Worm (Caenorhabditis elegans): ENCODE results near the gene Y82E9BR.18.

The Y82E9BR.18 gene

ce11 chrIII:1483407-1483806 is at the start of gene Y82E9BR.18:
Gene Y82E9BR.18 (minus strand): TSS chrIII:1483507.
- TF ChIP-seq lsy-2 (tag; optimal IDR thresholded peaks at IDR 0.05), result no peak
- no peak for TF ChIP-seq nhr-2 (tag; optimal IDR thresholded peaks at IDR 0.05)
- TF ChIP-seq M03D4.4 (tag; optimal IDR thresholded peaks at IDR 0.05), result no peak
- TF ChIP-seq bed-3 (GFP tag; optimal IDR thresholded peaks at IDR 0.05), result no peak
- no peak for TF ChIP-seq unc-120 (tag; optimal IDR thresholded peaks at IDR 0.05; ENCODE audit: poor library complexity, severe bottlenecking)
- no peak for TF ChIP-seq nhr-12 (tag; optimal IDR thresholded peaks at IDR 0.05)
- no peak for TF ChIP-seq nhr-237 (tag; optimal IDR thresholded peaks at IDR 0.05)
- no peak for TF ChIP-seq flh-1 (GFP tag; optimal IDR thresholded peaks at IDR 0.05)
- TF ChIP-seq elt-3 (tag; optimal IDR thresholded peaks at IDR 0.05), result no peak
- TF ChIP-seq ham-2 (GFP tag; optimal IDR thresholded peaks at IDR 0.05), result no peak
- no peak for TF ChIP-seq blmp-1 (tag; optimal IDR thresholded peaks at IDR 0.05)
- no peak for TF ChIP-seq snpc-4 (tag; optimal IDR thresholded peaks at IDR 0.05)
- TF ChIP-seq mep-1 (tag; optimal IDR thresholded peaks at IDR 0.05), result no peak
- no peak for TF ChIP-seq ceh-43 (GFP tag; optimal IDR thresholded peaks at IDR 0.05)
- no peak for TF ChIP-seq mls-2 (tag; optimal IDR thresholded peaks at IDR 0.05)
- TF ChIP-seq ceh-83 (GFP tag; optimal IDR thresholded peaks at IDR 0.05), result no peak
- no peak for TF ChIP-seq ceh-39 (tag; optimal IDR thresholded peaks at IDR 0.05)
- TF ChIP-seq nhr-76 (tag; optimal IDR thresholded peaks at IDR 0.05), result no peak
- TF ChIP-seq zip-8 (tag; optimal IDR thresholded peaks at IDR 0.05), result no peak
- no peak for TF ChIP-seq tbx-8 (GFP tag; optimal IDR thresholded peaks at IDR 0.05)

ce11 chrIII:1532777-1533473 is 49.6 kb upstream of the Y82E9BR.18 start, which contains the start of gene snf-6:
Gene snf-6 (minus strand): TSS chrIII:1532827.
- peak; percentile 25 for TF ChIP-seq lin-13 (tag; optimal IDR thresholded peaks at IDR 0.05)
- TF ChIP-seq unc-62 (GFP tag; optimal IDR thresholded peaks at IDR 0.05), result no peak
- TF ChIP-seq sptf-1 (tag; optimal IDR thresholded peaks at IDR 0.05), result no peak
- TF ChIP-seq nhr-237 (tag; optimal IDR thresholded peaks at IDR 0.05), result no peak
- TF ChIP-seq cnd-1 (tag; optimal IDR thresholded peaks at IDR 0.05), result no peak
- TF ChIP-seq ceh-39 (tag; optimal IDR thresholded peaks at IDR 0.05), result no peak
- no peak for TF ChIP-seq pha-4 (tag; optimal IDR thresholded peaks at IDR 0.05)
- TF ChIP-seq ztf-11 (tag; optimal IDR thresholded peaks at IDR 0.05), result no peak
- no peak for TF ChIP-seq blmp-1 (tag; optimal IDR thresholded peaks at IDR 0.05)
- TF ChIP-seq unc-120 (tag; optimal IDR thresholded peaks at IDR 0.05; ENCODE audit: poor library complexity, severe bottlenecking), result peak; percentile 19
- TF ChIP-seq elt-1 (tag; optimal IDR thresholded peaks at IDR 0.05; ENCODE audit: borderline replicate concordance, insufficient read depth), result no peak
- TF ChIP-seq drap-1 (GFP tag; optimal IDR thresholded peaks at IDR 0.05), result no peak
- no peak for TF ChIP-seq nhr-2 (tag; optimal IDR thresholded peaks at IDR 0.05)
- peak; percentile 24 for TF ChIP-seq ces-1 (GFP tag; optimal IDR thresholded peaks at IDR 0.05)
- no peak for TF ChIP-seq nhr-76 (tag; optimal IDR thresholded peaks at IDR 0.05)
- no peak for TF ChIP-seq nhr-28 (tag; optimal IDR thresholded peaks at IDR 0.05)
- TF ChIP-seq tbx-8 (GFP tag; optimal IDR thresholded peaks at IDR 0.05), result no peak
- no peak for TF ChIP-seq elt-3 (tag; optimal IDR thresholded peaks at IDR 0.05)
- no peak for TF ChIP-seq ham-2 (GFP tag; optimal IDR thresholded peaks at IDR 0.05)
- TF ChIP-seq mep-1 (tag; optimal IDR thresholded peaks at IDR 0.05), result peak; percentile 46
- no peak for TF ChIP-seq bed-3 (GFP tag; optimal IDR thresholded peaks at IDR 0.05)
- no peak for TF ChIP-seq ceh-83 (GFP tag; optimal IDR thresholded peaks at IDR 0.05)
- TF ChIP-seq snpc-4 (tag; optimal IDR thresholded peaks at IDR 0.05), result no peak
- TF ChIP-seq zip-8 (tag; optimal IDR thresholded peaks at IDR 0.05), result no peak
- no peak for TF ChIP-seq ceh-43 (GFP tag; optimal IDR thresholded peaks at IDR 0.05)
- peak; percentile 45 for TF ChIP-seq lsy-2 (tag; optimal IDR thresholded peaks at IDR 0.05)
- TF ChIP-seq nhr-12 (tag; optimal IDR thresholded peaks at IDR 0.05), result no peak
- TF ChIP-seq sem-2 (GFP tag; optimal IDR thresholded peaks at IDR 0.05), result no peak

DNA sequence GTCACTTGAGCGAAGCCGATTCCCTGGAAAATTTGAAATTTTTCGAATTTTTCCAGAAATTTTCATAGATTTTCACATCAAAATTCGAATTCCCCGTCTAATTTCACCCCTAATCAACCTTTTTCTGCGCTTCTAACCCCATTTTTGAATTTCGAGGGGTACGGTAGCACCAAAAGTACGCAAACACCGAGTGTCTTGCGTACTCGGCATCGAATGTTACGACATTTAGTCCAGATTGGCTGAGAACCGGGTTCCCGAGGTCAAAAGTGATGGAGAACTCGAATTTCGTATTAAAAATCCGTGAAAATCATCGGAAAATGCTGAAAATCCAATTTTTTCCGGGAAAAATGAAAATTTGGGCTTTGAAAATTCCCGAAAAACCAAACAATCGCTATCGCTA is 45.1 kb upstream of the Y82E9BR.18 start:
- no peak for TF ChIP-seq ceh-39 (tag; optimal IDR thresholded peaks at IDR 0.05)
- TF ChIP-seq pha-4 (tag; optimal IDR thresholded peaks at IDR 0.05), result no peak
- TF ChIP-seq nhr-2 (tag; optimal IDR thresholded peaks at IDR 0.05), result no peak
- TF ChIP-seq ceh-83 (GFP tag; optimal IDR thresholded peaks at IDR 0.05), result no peak
- TF ChIP-seq mls-2 (tag; optimal IDR thresholded peaks at IDR 0.05), result no peak
- TF ChIP-seq lsy-2 (tag; optimal IDR thresholded peaks at IDR 0.05), result peak; percentile 6
- no peak for TF ChIP-seq nhr-28 (tag; optimal IDR thresholded peaks at IDR 0.05)
- TF ChIP-seq nhr-76 (tag; optimal IDR thresholded peaks at IDR 0.05), result no peak

DNA sequence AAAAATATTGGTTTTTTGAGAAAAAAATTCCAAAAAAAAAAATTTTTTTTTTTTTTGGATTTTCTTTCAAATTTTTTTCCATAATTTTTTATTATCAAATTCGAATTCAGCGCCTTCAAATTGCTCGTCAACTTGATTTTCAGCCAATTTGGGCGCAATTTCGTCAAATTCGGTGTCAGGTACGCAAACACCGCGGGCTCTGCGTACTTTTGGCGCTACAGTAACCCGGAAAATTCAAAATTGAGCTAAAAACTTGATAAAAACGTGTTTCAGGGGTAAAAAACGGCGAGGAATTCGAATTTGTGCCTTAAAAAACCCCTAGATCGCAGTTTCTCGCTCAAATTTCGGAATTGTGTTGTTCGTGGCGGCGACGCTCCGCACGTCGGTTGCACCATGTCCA is 36.6 kb upstream of the Y82E9BR.18 start:
- TF ChIP-seq mls-2 (tag; optimal IDR thresholded peaks at IDR 0.05) (no peak), lsy-2 (tag; optimal IDR thresholded peaks at IDR 0.05) (peak; percentile 66), lin-13 (tag; optimal IDR thresholded peaks at IDR 0.05) (peak; percentile 12)
